Fruit fly (Drosophila melanogaster) whole organism, pupa: Measurements from ENCODE around the gene Acp63F.

Experiments
- CG10348 ChIP-seq: fragments of 200-800 bp; sonication (Bioruptor generic); IDR thresholded peaks from 2 replicates; pipeline ENCODE4 v1.3.6; 2022; ENCODE audit warnings: missing biosample characterization, missing genetic modification characterization
- CG12605 ChIP-seq: fragments of 200-800 bp; sonication (Bioruptor generic); IDR thresholded peaks from 2 replicates; pipeline ENCODE4 v1.3.6; 2022; ENCODE audit warnings: missing biosample characterization, missing genetic modification characterization
- CG13204 ChIP-seq: fragments of 200-800 bp; sonication (Bioruptor generic); optimal IDR thresholded peaks from 2 replicates; lab custom pipeline; 2018; ENCODE audit warnings: missing biosample characterization, mild to moderate bottlenecking, missing genetic modification characterization, moderate library complexity
- CG14655 ChIP-seq: fragments of 200-800 bp; sonication (Bioruptor generic); optimal IDR thresholded peaks from 3 replicates; lab custom pipeline; 2017; ENCODE audit warnings: mild to moderate bottlenecking, missing biosample characterization, missing genetic modification reagents, missing genetic modification characterization
- CG15710 ChIP-seq: fragments of 200-800 bp; sonication (Bioruptor generic); optimal IDR thresholded peaks from 2 replicates; lab custom pipeline; 2018; ENCODE audit warnings: missing biosample characterization, mild to moderate bottlenecking, missing genetic modification characterization, moderate library complexity
- CG17806 ChIP-seq: fragments of 200-800 bp; sonication (Bioruptor generic); optimal IDR thresholded peaks from 2 replicates; lab custom pipeline; 2018; ENCODE audit warnings: missing biosample characterization, mild to moderate bottlenecking, missing genetic modification characterization, moderate library complexity
- CG32121 ChIP-seq: fragments of 200-800 bp; sonication (Bioruptor generic); IDR thresholded peaks from 2 replicates; pipeline ENCODE4 v1.3.6; 2022; ENCODE audit warnings: missing biosample characterization, missing genetic modification characterization
- CG34367 ChIP-seq: fragments of 200-800 bp; sonication (Bioruptor generic); optimal IDR thresholded peaks from 2 replicates; lab custom pipeline; 2018; ENCODE audit warnings: missing biosample characterization, mild to moderate bottlenecking, missing genetic modification characterization
- CG4496 ChIP-seq: fragments of 200-800 bp; sonication (Bioruptor generic); IDR thresholded peaks from 3 replicates; pipeline ENCODE4 v1.3.6; 2022; ENCODE audit warnings: missing biosample characterization, missing genetic modification characterization
- CG8159 ChIP-seq: fragments of 200-800 bp; sonication (Bioruptor generic); optimal IDR thresholded peaks from 3 replicates; lab custom pipeline; 2018; ENCODE audit warnings: missing biosample characterization, mild to moderate bottlenecking, missing genetic modification characterization, moderate library complexity
- CG8301 ChIP-seq: fragments of 200-800 bp; sonication (Bioruptor generic); optimal IDR thresholded peaks from 2 replicates; lab custom pipeline; 2018; ENCODE audit warnings: missing biosample characterization, mild to moderate bottlenecking, missing genetic modification characterization
- CG9948 ChIP-seq: fragments of 200-800 bp; sonication (Bioruptor generic); optimal IDR thresholded peaks from 2 replicates; lab custom pipeline; 2018; ENCODE audit warnings: missing biosample characterization, mild to moderate bottlenecking, missing genetic modification characterization, moderate library complexity
- D1 ChIP-seq: fragments of 200-800 bp; sonication (Bioruptor generic); optimal IDR thresholded peaks from 2 replicates; lab custom pipeline; 2018; ENCODE audit warnings: missing biosample characterization, mild to moderate bottlenecking, missing genetic modification characterization, moderate library complexity
- EcR ChIP-seq: fragments of 200-800 bp; sonication (Bioruptor generic); optimal IDR thresholded peaks from 3 replicates; lab custom pipeline; 2019; ENCODE audit warnings: missing biosample characterization, missing genetic modification characterization, mild to moderate bottlenecking, moderate library complexity, missing genetic modification reagents
- Ets98B ChIP-seq: fragments of 200-800 bp; sonication (Bioruptor generic); IDR thresholded peaks from 2 replicates; pipeline ENCODE4 v1.3.6; 2022; ENCODE audit warnings: missing biosample characterization, missing genetic modification characterization
- Pif1A ChIP-seq: fragments of 200-800 bp; sonication (Bioruptor generic); optimal IDR thresholded peaks from 3 replicates; lab custom pipeline; 2016; ENCODE audit warnings: missing biosample characterization, missing genetic modification characterization
- Pif1B ChIP-seq: fragments of 200-800 bp; sonication (Bioruptor generic); optimal IDR thresholded peaks from 3 replicates; lab custom pipeline; 2016; ENCODE audit warnings: missing biosample characterization, missing genetic modification characterization
- Snoo ChIP-seq: fragments of 200-800 bp; sonication (Bioruptor generic); optimal IDR thresholded peaks from 3 replicates; lab custom pipeline; 2017; ENCODE audit warnings: missing biosample characterization, mild to moderate bottlenecking, missing genetic modification characterization, inconsistent platforms
- fd96Ca ChIP-seq: fragments of 200-800 bp; sonication (Bioruptor generic); IDR thresholded peaks from 3 replicates; pipeline ENCODE4 v1.3.6; 2022; ENCODE audit warnings: missing biosample characterization, missing genetic modification characterization
- gl ChIP-seq: fragments of 200-800 bp; sonication (Bioruptor generic); optimal IDR thresholded peaks from 2 replicates; lab custom pipeline; 2018; ENCODE audit warnings: missing biosample characterization, mild to moderate bottlenecking, missing genetic modification characterization
- rn ChIP-seq: fragments of 200-800 bp; sonication (Bioruptor generic); IDR thresholded peaks from 2 replicates; pipeline ENCODE4 v1.3.6; 2022; ENCODE audit warnings: missing biosample characterization, missing genetic modification characterization

Gene Acp63F

dm6 chr3L:3852842-3853241 is 36.7 kb upstream of the Acp63F start:
- TF ChIP-seq CG8159 (tag; lab: Kevin White, UChicago), result peak; percentile 73
- TF ChIP-seq CG17806 (tag; lab: Kevin White, UChicago), result peak; percentile 55
- TF ChIP-seq CG8301 (tag; lab: Kevin White, UChicago), result no peak
- TF ChIP-seq Snoo (tag; lab: Kevin White, UChicago), result no peak
- TF ChIP-seq EcR (GFP tag; lab: Kevin White, UChicago), result no peak
- 0 out of 2 replicates have a peak, but pooled peaks have one; percentile 12 for TF ChIP-seq CG12605 (GFP tag; lab: Robert Waterston, UW)
- peak; percentile 37 for TF ChIP-seq Pif1A (GFP tag; lab: Kevin White, UChicago)
- peak; percentile 45 for TF ChIP-seq CG9948 (tag; lab: Kevin White, UChicago)
- peak; percentile 83 for TF ChIP-seq CG15710 (tag; lab: Kevin White, UChicago)
- TF ChIP-seq CG14655 (GFP tag; lab: Kevin White, UChicago), result peak; percentile 30
- TF ChIP-seq CG34367 (tag; lab: Kevin White, UChicago), result peak; percentile 81
- peak; percentile 37 for TF ChIP-seq Pif1B (GFP tag; lab: Kevin White, UChicago)
- peak; percentile 68 for TF ChIP-seq CG13204 (GFP tag; lab: Kevin White, UChicago)
- peak; percentile 28; the same call in 1 of the 2 replicates for TF ChIP-seq rn (GFP tag; lab: Robert Waterston, UW)

DNA sequence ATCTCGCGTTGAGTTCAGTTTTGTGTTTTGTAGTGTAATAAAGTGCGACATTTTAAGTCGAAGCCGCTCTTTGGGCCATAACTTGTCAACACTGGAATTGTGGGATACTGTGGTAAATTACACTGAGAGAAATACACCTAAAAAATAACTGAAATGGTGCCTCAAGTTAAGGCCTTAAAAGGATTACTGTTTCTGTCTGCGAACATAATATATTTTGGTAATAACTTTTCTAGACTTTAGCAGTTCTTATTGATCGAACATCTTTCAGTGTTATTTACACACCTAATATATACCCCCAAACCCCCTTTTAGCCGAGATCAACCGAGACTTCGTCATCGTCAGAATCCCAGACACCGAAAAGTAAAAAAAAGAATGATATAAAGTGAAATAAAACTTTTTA is 35.7 kb upstream of the Acp63F start:
- TF ChIP-seq CG8159 (tag; lab: Kevin White, UChicago), result peak; percentile 59
- no peak for TF ChIP-seq CG32121 (GFP tag; lab: Robert Waterston, UW)
- peak; percentile 40 for TF ChIP-seq CG17806 (tag; lab: Kevin White, UChicago)
- no peak for TF ChIP-seq D1 (tag; lab: Kevin White, UChicago)
- TF ChIP-seq Pif1A (GFP tag; lab: Kevin White, UChicago), result peak; percentile 17
- TF ChIP-seq CG8301 (tag; lab: Kevin White, UChicago), result peak; percentile 1
- TF ChIP-seq CG34367 (tag; lab: Kevin White, UChicago), result peak; percentile 30
- no peak for TF ChIP-seq Snoo (tag; lab: Kevin White, UChicago)
- peak; percentile 24 for TF ChIP-seq Pif1B (GFP tag; lab: Kevin White, UChicago)
- peak; percentile 59 for TF ChIP-seq CG15710 (tag; lab: Kevin White, UChicago)
- TF ChIP-seq CG9948 (tag; lab: Kevin White, UChicago), result peak; percentile 30
- TF ChIP-seq, all 21 proteins: peak for 8

DNA sequence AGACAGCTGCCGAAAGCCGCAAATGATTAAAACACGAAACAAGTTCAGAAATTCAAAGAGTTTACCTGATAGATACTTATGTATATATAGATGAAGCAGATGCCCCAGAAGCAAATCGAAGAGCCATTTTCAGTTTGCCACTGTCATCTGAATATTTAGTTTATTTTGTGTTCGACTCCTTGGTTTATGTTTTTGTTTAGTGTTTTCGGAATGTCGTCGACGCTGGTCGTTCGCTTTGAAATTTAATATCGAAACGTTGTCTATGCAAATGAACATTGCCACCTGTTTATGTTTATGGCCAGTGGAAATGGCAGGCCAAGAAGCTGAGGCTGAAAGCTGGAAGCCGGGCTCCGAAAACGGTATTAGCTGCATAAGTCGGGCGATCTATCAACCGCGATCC is 34.9 kb upstream of the Acp63F start:
- TF ChIP-seq CG17806 (tag; lab: Kevin White, UChicago), result no peak
- TF ChIP-seq fd96Ca (GFP tag; lab: Robert Waterston, UW), result no peak
- no peak for TF ChIP-seq Snoo (tag; lab: Kevin White, UChicago)
- no peak for TF ChIP-seq CG34367 (tag; lab: Kevin White, UChicago)
- TF ChIP-seq CG15710 (tag; lab: Kevin White, UChicago), result no peak
- TF ChIP-seq CG14655 (GFP tag; lab: Kevin White, UChicago), result no peak
- no peak for TF ChIP-seq Pif1A (GFP tag; lab: Kevin White, UChicago)
- no peak for TF ChIP-seq Pif1B (GFP tag; lab: Kevin White, UChicago)
- TF ChIP-seq D1 (tag; lab: Kevin White, UChicago), result no peak
- no peak for TF ChIP-seq CG4496
- no peak for TF ChIP-seq CG8159 (tag; lab: Kevin White, UChicago)
- no peak for TF ChIP-seq CG8301 (tag; lab: Kevin White, UChicago)
- no peak for TF ChIP-seq EcR (GFP tag; lab: Kevin White, UChicago)
- TF ChIP-seq CG32121 (GFP tag; lab: Robert Waterston, UW), result no peak
- no peak for TF ChIP-seq CG9948 (tag; lab: Kevin White, UChicago)
- no peak for TF ChIP-seq gl

- TF ChIP-seq Snoo (tag; lab: Kevin White, UChicago), result no peak
Observed at dm6 chr3L:3850477-3850876, 34.3 kb upstream of the Acp63F start.

dm6 chr3L:3849763-3850162 is 33.6 kb upstream of the Acp63F start:
- TF ChIP-seq D1 (tag; lab: Kevin White, UChicago), result no peak
- TF ChIP-seq CG10348 (GFP tag; lab: Robert Waterston, UW), result no peak
- no peak for TF ChIP-seq CG4496
- TF ChIP-seq CG34367 (tag; lab: Kevin White, UChicago), result no peak
- TF ChIP-seq CG14655 (GFP tag; lab: Kevin White, UChicago), result no peak
- TF ChIP-seq gl, result no peak
- TF ChIP-seq fd96Ca (GFP tag; lab: Robert Waterston, UW), result no peak
- no peak for TF ChIP-seq CG15710 (tag; lab: Kevin White, UChicago)
- no peak for TF ChIP-seq CG13204 (GFP tag; lab: Kevin White, UChicago)
- TF ChIP-seq CG9948 (tag; lab: Kevin White, UChicago), result no peak
- TF ChIP-seq Pif1A (GFP tag; lab: Kevin White, UChicago), result no peak
- TF ChIP-seq Snoo (tag; lab: Kevin White, UChicago), result no peak
- no peak for TF ChIP-seq Ets98B
- TF ChIP-seq Pif1B (GFP tag; lab: Kevin White, UChicago), result no peak
- no peak for TF ChIP-seq EcR (GFP tag; lab: Kevin White, UChicago)
- no peak for TF ChIP-seq CG8301 (tag; lab: Kevin White, UChicago)
- TF ChIP-seq CG32121 (GFP tag; lab: Robert Waterston, UW), result no peak

- TF ChIP-seq Pif1B (GFP tag; lab: Kevin White, UChicago), result no peak
- TF ChIP-seq D1 (tag; lab: Kevin White, UChicago), result no peak
- TF ChIP-seq rn (GFP tag; lab: Robert Waterston, UW), result no peak
- TF ChIP-seq Pif1A (GFP tag; lab: Kevin White, UChicago), result no peak
- TF ChIP-seq CG9948 (tag; lab: Kevin White, UChicago), result no peak
- no peak for TF ChIP-seq CG13204 (GFP tag; lab: Kevin White, UChicago)
- no peak for TF ChIP-seq CG10348 (GFP tag; lab: Robert Waterston, UW)
- no peak for TF ChIP-seq CG17806 (tag; lab: Kevin White, UChicago)
- TF ChIP-seq gl, result no peak
- TF ChIP-seq CG8301 (tag; lab: Kevin White, UChicago), result no peak
- TF ChIP-seq CG32121 (GFP tag; lab: Robert Waterston, UW), result no peak
Observed at dm6 chr3L:3848687-3849270, 32.6 kb upstream of the Acp63F start.
